Worm (Caenorhabditis elegans) whole organism, late embryonic: Measurements from ENCODE around the gene twk-25.

Experiments
- F13H6.1 ChIP-seq: sonication (generic microtip); optimal IDR thresholded peaks from 2 replicates; lab custom pipeline; 2016; ENCODE audit warnings: missing genetic modification characterization, missing compliant biosample characterization
- K02D7.2 ChIP-seq: sonication (generic microtip); optimal IDR thresholded peaks from 2 replicates; lab custom pipeline; 2017; ENCODE audit warnings: mild to moderate bottlenecking, missing genetic modification characterization, missing compliant biosample characterization
- T23F11.4 ChIP-seq: fragments of 200-800 bp; sonication (Bioruptor generic); optimal IDR thresholded peaks from 2 replicates; lab custom pipeline; 2018; ENCODE audit warnings: mild to moderate bottlenecking, missing genetic modification characterization, missing compliant biosample characterization
- Y22D7AL.16 ChIP-seq: sonication (generic microtip); optimal IDR thresholded peaks from 2 replicates; lab custom pipeline; 2016; ENCODE audit warnings: missing genetic modification characterization, missing compliant biosample characterization
- ama-1 ChIP-seq: fragments of 150-350 bp; optimal IDR thresholded peaks from 2 replicates; lab custom pipeline; 2014
- ceh-19 ChIP-seq: fragments of 200-800 bp; sonication (Bioruptor generic); optimal IDR thresholded peaks from 2 replicates; lab custom pipeline; 2018; ENCODE audit warnings: mild to moderate bottlenecking, missing genetic modification characterization, missing compliant biosample characterization
- ceh-24 ChIP-seq: sonication (generic microtip); optimal IDR thresholded peaks from 2 replicates; lab custom pipeline; 2016; ENCODE audit warnings: mild to moderate bottlenecking, missing genetic modification characterization, missing compliant biosample characterization
- ceh-30 ChIP-seq: fragments of 150-350 bp; optimal IDR thresholded peaks from 2 replicates; lab custom pipeline; 2014; ENCODE audit warnings: missing biosample characterization, missing genetic modification characterization
- ceh-34 ChIP-seq: sonication (generic microtip); optimal IDR thresholded peaks from 2 replicates; lab custom pipeline; 2016; ENCODE audit warnings: mild to moderate bottlenecking, missing genetic modification characterization, missing compliant biosample characterization
- ceh-48 ChIP-seq: sonication (generic microtip); optimal IDR thresholded peaks from 2 replicates; lab custom pipeline; 2016; ENCODE audit warnings: missing genetic modification characterization, inconsistent platforms, missing compliant biosample characterization
- ceh-6 ChIP-seq: fragments of 200-800 bp; sonication (Bioruptor generic); optimal IDR thresholded peaks from 2 replicates; lab custom pipeline; 2018; ENCODE audit warnings: mild to moderate bottlenecking, missing genetic modification characterization, missing compliant biosample characterization
- ceh-9 ChIP-seq: sonication (generic microtip); optimal IDR thresholded peaks from 2 replicates; lab custom pipeline; 2016; ENCODE audit warnings: mild to moderate bottlenecking, missing genetic modification characterization, inconsistent platforms, missing compliant biosample characterization
- che-1 ChIP-seq: sonication (generic microtip); optimal IDR thresholded peaks from 2 replicates; lab custom pipeline; 2016; ENCODE audit warnings: mild to moderate bottlenecking, missing genetic modification characterization, missing compliant biosample characterization
- dmd-4 ChIP-seq: sonication (generic microtip); optimal IDR thresholded peaks from 2 replicates; lab custom pipeline; 2016; ENCODE audit warnings: borderline replicate concordance, missing genetic modification characterization, missing compliant biosample characterization
- dve-1 ChIP-seq: sonication (generic microtip); optimal IDR thresholded peaks from 2 replicates; lab custom pipeline; 2017; ENCODE audit warnings: antibody characterized with exemption, mild to moderate bottlenecking, missing genetic modification characterization, missing compliant biosample characterization
- elt-2 ChIP-seq: sonication (generic microtip); optimal IDR thresholded peaks from 2 replicates; lab custom pipeline; 2016; ENCODE audit warnings: missing genetic modification reagents, missing genetic modification characterization, missing compliant biosample characterization
- elt-4 ChIP-seq: sonication (generic microtip); optimal IDR thresholded peaks from 2 replicates; lab custom pipeline; 2016; ENCODE audit warnings: missing genetic modification characterization, missing compliant biosample characterization
- eyg-1 ChIP-seq: sonication (generic microtip); optimal IDR thresholded peaks from 2 replicates; lab custom pipeline; 2016; ENCODE audit warnings: missing genotype, missing genetic modification characterization, missing compliant biosample characterization
- fax-1 ChIP-seq: sonication (generic microtip); optimal IDR thresholded peaks from 2 replicates; lab custom pipeline; 2016; ENCODE audit warnings: missing genotype, missing genetic modification characterization, missing compliant biosample characterization
- fkh-10 ChIP-seq: fragments of 150-350 bp; optimal IDR thresholded peaks from 2 replicates; lab custom pipeline; 2014; ENCODE audit warnings: missing biosample characterization, missing genetic modification reagents, missing genetic modification characterization
- fkh-6 ChIP-seq: sonication (generic microtip); optimal IDR thresholded peaks from 2 replicates; lab custom pipeline; 2016; ENCODE audit warnings: missing genetic modification characterization, missing compliant biosample characterization
- hlh-15 ChIP-seq: sonication (generic microtip); optimal IDR thresholded peaks from 2 replicates; lab custom pipeline; 2016; ENCODE audit warnings: missing genetic modification characterization, missing compliant biosample characterization
- hlh-6 ChIP-seq: sonication (generic microtip); optimal IDR thresholded peaks from 2 replicates; lab custom pipeline; 2016; ENCODE audit warnings: missing genotype, missing genetic modification characterization, missing compliant biosample characterization
- lim-6 ChIP-seq: sonication (generic microtip); optimal IDR thresholded peaks from 2 replicates; lab custom pipeline; 2016; ENCODE audit warnings: missing genetic modification characterization, missing compliant biosample characterization
- mec-3 ChIP-seq: sonication (generic microtip); optimal IDR thresholded peaks from 2 replicates; lab custom pipeline; 2016; ENCODE audit warnings: borderline replicate concordance, missing genetic modification characterization, missing compliant biosample characterization
- nfya-1 ChIP-seq: sonication (generic microtip); optimal IDR thresholded peaks from 2 replicates; lab custom pipeline; 2017; ENCODE audit warnings: missing genetic modification characterization, mild to moderate bottlenecking, missing compliant biosample characterization, antibody characterized with exemption, moderate library complexity
- nhr-11 ChIP-seq: fragments of 150-350 bp; optimal IDR thresholded peaks from 2 replicates; lab custom pipeline; 2014; ENCODE audit warnings: missing biosample characterization, missing genetic modification characterization
- nhr-232 ChIP-seq: sonication (generic microtip); optimal IDR thresholded peaks from 2 replicates; lab custom pipeline; 2016; ENCODE audit warnings: missing genetic modification characterization, missing compliant biosample characterization
- pat-9 ChIP-seq: fragments of 200-800 bp; sonication (Bioruptor generic); optimal IDR thresholded peaks from 2 replicates; lab custom pipeline; 2018; ENCODE audit warnings: mild to moderate bottlenecking, missing genetic modification characterization, moderate library complexity, missing compliant biosample characterization
- pha-2 ChIP-seq: sonication (generic microtip); optimal IDR thresholded peaks from 2 replicates; lab custom pipeline; 2017; ENCODE audit warnings: mild to moderate bottlenecking, missing genetic modification characterization, missing compliant biosample characterization
- ref-2 ChIP-seq: sonication (generic microtip); optimal IDR thresholded peaks from 2 replicates; lab custom pipeline; 2016; ENCODE audit warnings: missing genetic modification characterization, missing compliant biosample characterization
- sox-4 ChIP-seq: sonication (generic microtip); optimal IDR thresholded peaks from 2 replicates; lab custom pipeline; 2017; ENCODE audit warnings: mild to moderate bottlenecking, missing genetic modification characterization, inconsistent platforms, missing compliant biosample characterization
- tbx-2 ChIP-seq: sonication (generic microtip); optimal IDR thresholded peaks from 2 replicates; lab custom pipeline; 2016; ENCODE audit warnings: missing genetic modification characterization, missing compliant biosample characterization
- tbx-7 ChIP-seq: sonication (generic microtip); optimal IDR thresholded peaks from 2 replicates; lab custom pipeline; 2016; ENCODE audit warnings: missing genotype, missing genetic modification characterization, missing compliant biosample characterization
- ttx-3 ChIP-seq: sonication (generic microtip); optimal IDR thresholded peaks from 2 replicates; lab custom pipeline; 2016; ENCODE audit warnings: missing genetic modification reagents, missing genetic modification characterization, missing compliant biosample characterization
- unc-42 ChIP-seq: sonication (generic microtip); optimal IDR thresholded peaks from 2 replicates; lab custom pipeline; 2016; ENCODE audit warnings: missing genotype, missing genetic modification characterization, missing compliant biosample characterization
- unc-86 ChIP-seq: sonication (generic microtip); optimal IDR thresholded peaks from 2 replicates; lab custom pipeline; 2016; ENCODE audit warnings: missing genetic modification characterization, missing compliant biosample characterization
- zip-5 ChIP-seq: sonication (generic microtip); optimal IDR thresholded peaks from 2 replicates; lab custom pipeline; 2016; ENCODE audit warnings: missing genetic modification characterization, missing compliant biosample characterization

twk-25 gene

DNA sequence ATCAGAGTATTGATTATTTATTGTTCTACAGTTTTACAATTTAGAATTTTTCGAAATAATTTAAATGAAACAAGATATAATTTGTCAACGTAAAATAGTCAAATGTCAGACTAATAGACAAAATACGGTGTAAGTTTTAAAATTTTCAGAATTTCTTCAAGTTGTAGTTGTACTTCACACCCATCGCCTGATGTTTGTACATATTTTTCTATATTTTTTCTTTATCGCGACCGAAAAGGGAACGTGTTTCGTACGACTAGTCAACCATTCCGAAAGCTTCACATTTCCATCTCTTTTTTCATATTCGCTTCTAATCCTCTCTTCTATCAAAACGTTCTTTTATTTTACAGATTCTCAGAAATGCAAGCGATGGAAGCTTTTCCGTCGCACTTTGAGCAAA is at the start of gene twk-25:
twk-25 (plus strand) TSS at position 301 of the 400 bp plus-strand sequence.
- no peak for TF ChIP-seq fax-1 (tag; lab: Kevin White, UChicago)
- no peak for TF ChIP-seq zip-5 (tag; lab: Kevin White, UChicago)
- no peak for TF ChIP-seq fkh-6 (tag; lab: Kevin White, UChicago)
- TF ChIP-seq nfya-1, result no peak
- TF ChIP-seq mec-3 (tag; lab: Kevin White, UChicago), result no peak
- no peak for TF ChIP-seq hlh-15 (tag; lab: Kevin White, UChicago)
- TF ChIP-seq ref-2 (tag; lab: Kevin White, UChicago), result no peak
- no peak for TF ChIP-seq ceh-30
- TF ChIP-seq unc-86 (tag; lab: Kevin White, UChicago), result no peak
- TF ChIP-seq ama-1 (lab: Kevin White, UChicago), result no peak
- no peak for TF ChIP-seq ceh-9 (tag; lab: Kevin White, UChicago)
- no peak for TF ChIP-seq ttx-3
- TF ChIP-seq, all 69 proteins: peak for 0

DNA sequence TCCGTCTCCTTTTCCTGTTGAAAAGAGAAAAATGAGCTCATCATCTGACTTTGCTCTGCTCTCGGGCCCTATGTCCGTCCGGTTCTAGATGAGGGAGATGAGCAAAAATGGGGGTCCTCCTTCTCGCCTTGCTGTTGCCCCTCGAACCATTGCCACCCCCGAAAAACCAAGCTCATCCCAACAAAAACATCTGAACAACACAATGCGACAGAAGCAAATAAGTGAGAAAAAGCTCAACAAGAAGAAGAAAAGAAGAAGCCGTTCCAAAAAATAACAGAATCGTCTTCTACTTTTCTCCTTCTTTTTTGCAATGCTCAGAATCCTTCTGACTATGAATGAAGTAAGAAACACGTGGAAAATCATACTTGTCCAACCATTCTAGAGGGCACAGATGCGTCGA is 48.7 kb upstream of the twk-25 start:
- TF ChIP-seq ceh-34 (tag; lab: Kevin White, UChicago) (no peak), elt-2 (no peak), sox-4 (tag; lab: Kevin White, UChicago) (no peak), pha-2 (no peak), dmd-4 (no peak), mec-3 (tag; lab: Kevin White, UChicago) (no peak), nhr-11 (tag; lab: Kevin White, UChicago) (no peak), unc-42 (no peak), ceh-9 (tag; lab: Kevin White, UChicago) (no peak), hlh-6 (tag; lab: Kevin White, UChicago) (no peak), F13H6.1 (tag; lab: Kevin White, UChicago) (no peak), nhr-232 (no peak), fkh-10 (no peak), ceh-30 (no peak), pat-9 (tag; lab: Kevin White, UChicago) (no peak), T23F11.4 (GFP tag; lab: Kevin White, UChicago) (no peak), unc-86 (tag; lab: Kevin White, UChicago) (no peak), fax-1 (tag; lab: Kevin White, UChicago) (no peak), che-1 (no peak)
- TF ChIP-seq, all 69 proteins: peak for 0

DNA sequence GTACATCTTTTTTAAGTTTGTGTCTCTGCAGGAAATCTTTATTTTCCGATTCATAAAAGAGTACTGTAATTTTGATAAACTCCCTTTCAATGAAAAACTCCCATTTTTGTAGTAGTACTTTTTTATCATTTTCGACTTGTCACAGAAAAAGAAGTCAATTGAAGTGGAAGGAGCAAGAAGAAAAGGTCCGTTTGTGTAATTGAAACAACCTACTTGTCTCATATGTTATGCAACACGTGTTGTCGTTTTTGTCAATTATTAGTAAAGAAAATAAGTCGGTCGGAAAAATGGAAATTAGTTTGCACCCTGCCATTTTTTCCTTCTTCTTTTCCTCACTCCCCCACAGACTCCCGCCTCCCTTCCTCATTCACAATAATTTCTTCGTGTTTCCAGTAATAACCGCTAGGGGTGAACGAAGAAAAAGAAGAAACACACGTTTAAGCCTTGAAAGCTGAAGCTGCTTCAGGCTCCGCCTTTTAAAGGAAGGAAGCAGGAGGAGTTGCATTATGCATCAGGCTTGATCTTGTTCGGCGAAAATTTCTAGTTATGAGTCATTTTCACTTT is 45.7 kb upstream of the twk-25 start:
- TF ChIP-seq hlh-15 (tag; lab: Kevin White, UChicago), result no peak
- TF ChIP-seq ceh-6 (GFP tag; lab: Kevin White, UChicago), result no peak
- no peak for TF ChIP-seq ceh-19
- no peak for TF ChIP-seq fkh-10
- no peak for TF ChIP-seq eyg-1 (tag; lab: Kevin White, UChicago)
- no peak for TF ChIP-seq dve-1 (tag; lab: Kevin White, UChicago)
- TF ChIP-seq K02D7.2, result no peak
- no peak for TF ChIP-seq ref-2 (tag; lab: Kevin White, UChicago)
- TF ChIP-seq fkh-6 (tag; lab: Kevin White, UChicago), result no peak
- no peak for TF ChIP-seq tbx-2
- no peak for TF ChIP-seq ttx-3
- no peak for TF ChIP-seq tbx-7 (tag; lab: Kevin White, UChicago)
- no peak for TF ChIP-seq nfya-1
- TF ChIP-seq Y22D7AL.16 (tag; lab: Kevin White, UChicago), result no peak
- TF ChIP-seq ceh-24 (tag; lab: Kevin White, UChicago), result no peak
- TF ChIP-seq elt-4 (tag; lab: Kevin White, UChicago), result no peak
- no peak for TF ChIP-seq ceh-34 (tag; lab: Kevin White, UChicago)
- no peak for TF ChIP-seq lim-6 (tag; lab: Kevin White, UChicago)
- no peak for TF ChIP-seq ceh-48 (tag; lab: Kevin White, UChicago)
- TF ChIP-seq zip-5 (tag; lab: Kevin White, UChicago), result no peak
- TF ChIP-seq, all 69 proteins: peak for 0
